Worm (Caenorhabditis elegans): ENCODE results near the gene npp-25.

npp-25 gene

ce11 chrIII:12910365-12910764 lies 15.4 kb downstream of the npp-25 start, which contains the start of gene flp-14:
TSS of gene flp-14 (plus strand) at chrIII:12910510.
- TF ChIP-seq nhr-10 (tag; optimal IDR thresholded peaks at IDR 0.05) = no peak
- TF ChIP-seq ceh-44 (GFP tag; IDR thresholded peaks at IDR 0.05) = no peak
- TF ChIP-seq spr-3 (GFP tag; optimal IDR thresholded peaks at IDR 0.05) = no peak
- peak in 1 of 2 experiments; percentile 61 for TF ChIP-seq unc-62 (GFP tag; optimal IDR thresholded peaks at IDR 0.05 in 1 of 2)
- no peak for TF ChIP-seq unc-62 (tag; optimal IDR thresholded peaks at IDR 0.05)
- TF ChIP-seq set-16 (GFP tag; IDR thresholded peaks at IDR 0.05) = peak; percentile 92
- TF ChIP-seq Y105C5A.15 (GFP tag; IDR thresholded peaks at IDR 0.05) = no peak
- TF ChIP-seq aha-1 (tag) = no peak

DNA sequence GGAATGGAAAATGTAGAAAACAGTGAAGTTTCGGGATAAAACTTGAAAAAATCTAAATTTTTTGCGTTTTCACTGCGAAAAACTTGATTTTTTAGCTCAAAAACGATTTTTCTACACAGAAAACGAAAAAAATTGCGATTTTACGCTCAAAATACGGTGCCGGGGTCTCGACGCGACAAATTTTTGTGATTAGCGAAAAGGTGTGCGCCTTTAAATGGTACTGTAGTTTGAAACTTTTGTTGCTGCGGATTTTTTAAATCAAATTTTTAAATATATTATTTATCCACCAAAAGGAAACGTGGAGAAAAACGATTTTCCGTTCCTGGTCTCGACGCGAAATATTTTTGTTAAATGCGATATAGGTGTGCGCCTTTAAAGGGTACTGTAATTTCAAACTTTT lies 18.6 kb downstream of the npp-25 start:
- TF ChIP-seq D1046.2 (GFP tag; IDR thresholded peaks at IDR 0.05) (no peak), set-16 (GFP tag; IDR thresholded peaks at IDR 0.05) (no peak), lsy-2 (tag; optimal IDR thresholded peaks at IDR 0.05) (no peak), nhr-77 (tag; optimal IDR thresholded peaks at IDR 0.05) (no peak), snpc-1.2 (GFP tag; IDR thresholded peaks at IDR 0.05) (no peak), unc-62 (GFP tag; optimal IDR thresholded peaks at IDR 0.05 in 1 of 2) (no peak), unc-62 (tag; optimal IDR thresholded peaks at IDR 0.05) (no peak), T26A8.4 (GFP tag; IDR thresholded peaks at IDR 0.05) (no peak), mdt-29 (GFP tag; IDR thresholded peaks at IDR 0.05) (no peak), daf-12 (tag; optimal IDR thresholded peaks at IDR 0.05) (no peak), nhr-28 (tag; optimal IDR thresholded peaks at IDR 0.05) (no peak), attf-4 (tag; optimal IDR thresholded peaks at IDR 0.05) (no peak), dpl-1 (GFP tag; optimal IDR thresholded peaks at IDR 0.05) (no peak), cey-2 (tag; optimal IDR thresholded peaks at IDR 0.05; ENCODE audit: borderline replicate concordance, insufficient read depth) (no peak), daf-8 (GFP tag; IDR thresholded peaks at IDR 0.05) (no peak), zip-2 (tag; optimal IDR thresholded peaks at IDR 0.05) (no peak), nhr-48 (tag; optimal IDR thresholded peaks at IDR 0.05) (no peak), pha-4 (GFP tag; IDR thresholded peaks at IDR 0.05) (no peak), pha-4 (tag; optimal IDR thresholded peaks at IDR 0.05) (no peak), mdl-1 (tag; optimal IDR thresholded peaks at IDR 0.05) (no peak)

ce11 chrIII:12906611-12907037 lies 19.2 kb downstream of the npp-25 start:
- TF ChIP-seq D1046.2 (GFP tag; IDR thresholded peaks at IDR 0.05) = no peak
- TF ChIP-seq madf-9 (GFP tag; conservative IDR thresholded peaks at IDR 0.05) = no peak
- no peak for TF ChIP-seq nhr-11 (tag; optimal IDR thresholded peaks at IDR 0.05)
- no peak for TF ChIP-seq lin-15B (tag; optimal IDR thresholded peaks at IDR 0.05)
- no peak for TF ChIP-seq mxl-2 (GFP tag; conservative IDR thresholded peaks at IDR 0.05)
- peak; percentile 53; the same call in 1 of the 2 replicates for TF ChIP-seq pha-4 (GFP tag; IDR thresholded peaks at IDR 0.05)
- TF ChIP-seq pha-4 (tag; optimal IDR thresholded peaks at IDR 0.05) = no peak
- TF ChIP-seq hlh-11 (tag; optimal IDR thresholded peaks at IDR 0.05) = peak; percentile 8
- TF ChIP-seq dve-1 (tag; optimal IDR thresholded peaks at IDR 0.05; ENCODE audit: insufficient read depth) = peak; percentile 34
- TF ChIP-seq nhr-111 (GFP tag; optimal IDR thresholded peaks at IDR 0.05) = no peak
- no peak for TF ChIP-seq ceh-82 (tag; optimal IDR thresholded peaks at IDR 0.05)
- TF ChIP-seq ceh-62 (tag; optimal IDR thresholded peaks at IDR 0.05) = no peak
- no peak for TF ChIP-seq ztf-11 (tag; optimal IDR thresholded peaks at IDR 0.05)
- no peak for TF ChIP-seq ZK546.5 (tag; optimal IDR thresholded peaks at IDR 0.05)
- no peak for TF ChIP-seq lin-39 (tag; optimal IDR thresholded peaks at IDR 0.05)
- no peak for TF ChIP-seq set-16 (GFP tag; IDR thresholded peaks at IDR 0.05)
- TF ChIP-seq Y75B8A.6 (GFP tag; IDR thresholded peaks at IDR 0.05) = no peak
- TF ChIP-seq zfp-3 (GFP tag; conservative IDR thresholded peaks at IDR 0.05) = no peak; the same call in 1 of the 2 replicates
- no peak for TF ChIP-seq egl-27 (tag; optimal IDR thresholded peaks at IDR 0.05)
- TF ChIP-seq php-3 (GFP tag; IDR thresholded peaks at IDR 0.05) = 0 out of 2 replicates have a peak, but pooled peaks have one; percentile 34
- 0 out of 4 replicates have a peak, but pooled peaks of 1 of the 2 experiments have one; percentile 51 for TF ChIP-seq madf-5 (GFP tag; IDR thresholded peaks at IDR 0.05)
- no peak for TF ChIP-seq ceh-44 (GFP tag; IDR thresholded peaks at IDR 0.05)
- no peak for TF ChIP-seq ZK337.2 (GFP tag; IDR thresholded peaks at IDR 0.05)
- peak; percentile 33; the same call in 1 of the 2 replicates for TF ChIP-seq mdt-29 (GFP tag; IDR thresholded peaks at IDR 0.05)
- no peak for TF ChIP-seq dpl-1 (GFP tag; optimal IDR thresholded peaks at IDR 0.05)
- TF ChIP-seq F10B5.3 (tag; optimal IDR thresholded peaks at IDR 0.05) = peak; percentile 11
- no peak for TF ChIP-seq attf-4 (tag; optimal IDR thresholded peaks at IDR 0.05)
- no peak for TF ChIP-seq rbr-2 (tag; optimal IDR thresholded peaks at IDR 0.05)
- TF ChIP-seq T20F7.1 (GFP tag; optimal IDR thresholded peaks at IDR 0.05) = no peak
- TF ChIP-seq nhr-77 (tag; optimal IDR thresholded peaks at IDR 0.05) = no peak
- no peak for TF ChIP-seq zag-1 (tag; optimal IDR thresholded peaks at IDR 0.05)
- peak; percentile 1 for TF ChIP-seq zip-2 (tag; optimal IDR thresholded peaks at IDR 0.05)
- no peak for TF ChIP-seq snpc-4 (tag; optimal IDR thresholded peaks at IDR 0.05)
